Fruit fly (Drosophila melanogaster): ENCODE results near the gene CG32264.

DNA sequence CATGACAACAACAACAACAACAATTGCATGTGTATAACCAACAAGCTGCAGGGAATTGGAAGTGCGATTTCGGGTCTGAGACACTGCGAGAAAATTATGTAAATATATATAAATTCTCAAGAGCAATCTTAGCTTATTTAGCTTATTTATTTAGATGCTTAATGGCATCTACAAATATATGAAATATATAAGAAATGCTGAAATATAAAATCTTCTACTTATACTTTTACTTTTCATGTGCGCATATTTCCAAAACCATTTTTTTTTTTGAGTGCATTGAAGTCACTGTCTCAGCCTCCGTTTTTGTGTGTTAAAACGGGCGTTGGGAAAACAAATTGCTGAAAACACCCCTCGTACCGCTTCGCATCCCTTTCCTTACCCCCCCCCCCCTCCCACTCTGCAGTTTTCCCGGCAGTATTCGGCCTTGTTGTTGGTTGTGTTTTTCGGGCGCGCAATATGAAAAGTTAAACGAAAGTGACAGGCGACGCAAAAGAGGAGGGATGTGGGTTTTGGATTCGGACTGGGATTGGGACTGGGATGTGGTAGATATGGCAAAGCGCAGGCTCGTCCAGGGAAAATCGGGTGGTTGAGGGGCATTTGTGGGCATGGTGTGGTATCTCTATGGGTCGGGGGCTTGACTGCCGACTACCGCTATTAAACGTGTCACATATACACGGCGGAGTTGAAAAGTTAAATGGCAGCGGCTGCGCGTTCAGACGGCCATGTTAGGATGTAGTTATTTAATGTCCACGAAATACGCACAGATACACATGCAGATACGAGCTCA lies 49.1 kb upstream of the CG32264 start:
- TF ChIP-seq sage (GFP tag; optimal IDR thresholded peaks at IDR 0.05) (no peak), Abd-B (GFP tag; optimal IDR thresholded peaks at IDR 0.05) (no peak), pan (optimal IDR thresholded peaks at IDR 0.05) (no peak), CG32264 (GFP tag; optimal IDR thresholded peaks at IDR 0.05) (no peak), tai (GFP tag; optimal IDR thresholded peaks at IDR 0.05) (no peak), sv (GFP tag; optimal IDR thresholded peaks at IDR 0.05) (no peak), OdsH (GFP tag; optimal IDR thresholded peaks at IDR 0.05) (peak; percentile 2)
